Fruit fly (Drosophila melanogaster) whole organism, prepupa: ENCODE results near the gene hyx.

ENCODE experiments used
- Blimp-1 ChIP-seq: fragments of 200-800 bp; sonication (Bioruptor generic); optimal IDR thresholded peaks from 3 replicates; lab custom pipeline; 2017; ENCODE audit warnings: missing biosample characterization, missing genetic modification characterization, mild to moderate bottlenecking, moderate library complexity, missing genetic modification reagents
- CG10631 ChIP-seq: fragments of 200-800 bp; sonication (Bioruptor generic); optimal IDR thresholded peaks from 2 replicates; lab custom pipeline; 2016; ENCODE audit warnings: missing biosample characterization, missing genetic modification characterization
- CG10669 ChIP-seq: fragments of 200-800 bp; sonication (Bioruptor generic); optimal IDR thresholded peaks from 3 replicates; lab custom pipeline; 2018; ENCODE audit warnings: missing biosample characterization, mild to moderate bottlenecking, missing genetic modification characterization, moderate library complexity
- CG11294 ChIP-seq: fragments of 200-800 bp; sonication (Bioruptor generic); IDR thresholded peaks from 2 replicates; pipeline ENCODE4 v1.3.6; 2022; ENCODE audit warnings: missing biosample characterization, missing genetic modification characterization
- CG11762 ChIP-seq: fragments of 200-800 bp; sonication (Bioruptor generic); optimal IDR thresholded peaks from 3 replicates; lab custom pipeline; 2016; ENCODE audit warnings: missing biosample characterization, missing genetic modification characterization; ENCODE audit not compliant: insufficient read depth
- CG11902 ChIP-seq: fragments of 200-800 bp; sonication (Bioruptor generic); optimal IDR thresholded peaks from 3 replicates; lab custom pipeline; 2016; ENCODE audit warnings: missing biosample characterization, missing genetic modification characterization
- CG15336 ChIP-seq: fragments of 200-800 bp; sonication (Bioruptor generic); IDR thresholded peaks from 2 replicates; pipeline ENCODE4 v1.3.6; 2022; ENCODE audit warnings: missing biosample characterization, missing genetic modification characterization
- CG1621 ChIP-seq: fragments of 200-800 bp; sonication (Bioruptor generic); optimal IDR thresholded peaks from 3 replicates; lab custom pipeline; 2018; ENCODE audit warnings: missing biosample characterization, mild to moderate bottlenecking, missing genetic modification characterization
- CG16779 ChIP-seq: fragments of 200-800 bp; sonication (Bioruptor generic); optimal IDR thresholded peaks from 3 replicates; lab custom pipeline; 2017; ENCODE audit warnings: missing biosample characterization, mild to moderate bottlenecking, missing genetic modification characterization
- CG32006 ChIP-seq: fragments of 200-800 bp; sonication (Bioruptor generic); optimal IDR thresholded peaks from 3 replicates; lab custom pipeline; 2017; ENCODE audit warnings: missing biosample characterization, mild to moderate bottlenecking, missing genetic modification characterization
- CG34406 ChIP-seq: fragments of 200-800 bp; sonication (Bioruptor generic); optimal IDR thresholded peaks from 3 replicates; lab custom pipeline; 2016; ENCODE audit warnings: missing biosample characterization, missing genetic modification characterization
- CG3919 ChIP-seq: fragments of 200-800 bp; sonication (Bioruptor generic); optimal IDR thresholded peaks from 3 replicates; lab custom pipeline; 2016; ENCODE audit warnings: missing biosample characterization, missing genetic modification characterization
- CG6163 ChIP-seq: fragments of 200-800 bp; sonication (Bioruptor generic); IDR thresholded peaks from 3 replicates; pipeline ENCODE4 v1.3.6; 2022; ENCODE audit warnings: missing biosample characterization, missing genetic modification characterization
- CG6276 ChIP-seq: fragments of 200-800 bp; sonication (Bioruptor generic); optimal IDR thresholded peaks from 2 replicates; lab custom pipeline; 2017; ENCODE audit warnings: missing biosample characterization, mild to moderate bottlenecking, missing genetic modification characterization
- CG6792 ChIP-seq: fragments of 200-800 bp; sonication (Bioruptor generic); optimal IDR thresholded peaks from 3 replicates; lab custom pipeline; 2016; ENCODE audit warnings: missing biosample characterization, missing genetic modification characterization
- CG6854 ChIP-seq: fragments of 200-800 bp; sonication (Bioruptor generic); optimal IDR thresholded peaks from 2 replicates; lab custom pipeline; 2017; ENCODE audit warnings: missing biosample characterization, mild to moderate bottlenecking, missing genetic modification characterization
- CG7368 ChIP-seq: fragments of 200-800 bp; sonication (Bioruptor generic); optimal IDR thresholded peaks from 3 replicates; lab custom pipeline; 2016; ENCODE audit warnings: missing biosample characterization, missing genetic modification characterization
- CG8119 ChIP-seq: fragments of 200-800 bp; sonication (Bioruptor generic); IDR thresholded peaks from 3 replicates; pipeline ENCODE4 v1.3.6; 2022; ENCODE audit warnings: missing biosample characterization, missing genetic modification characterization
- CG8319 ChIP-seq: fragments of 200-800 bp; sonication (Bioruptor generic); optimal IDR thresholded peaks from 3 replicates; lab custom pipeline; 2016; ENCODE audit warnings: missing biosample characterization, missing genetic modification characterization
- CG8632 ChIP-seq: fragments of 200-800 bp; sonication (Bioruptor generic); optimal IDR thresholded peaks from 3 replicates; lab custom pipeline; 2016; ENCODE audit warnings: missing biosample characterization, missing genetic modification characterization
- CG9139 ChIP-seq: fragments of 200-800 bp; sonication (Bioruptor generic); optimal IDR thresholded peaks from 3 replicates; lab custom pipeline; 2017; ENCODE audit warnings: missing biosample characterization, mild to moderate bottlenecking, missing genetic modification characterization
- Eip93F ChIP-seq: fragments of 200-800 bp; sonication (Bioruptor generic); optimal IDR thresholded peaks from 2 replicates; lab custom pipeline; 2016; ENCODE audit warnings: missing biosample characterization, mild to moderate bottlenecking, missing genetic modification characterization
- Ets96B ChIP-seq: fragments of 200-800 bp; optimal IDR thresholded peaks from 2 replicates; lab custom pipeline; 2019; ENCODE audit warnings: missing biosample characterization, mild to moderate bottlenecking, missing genetic modification characterization, moderate library complexity
- Gug ChIP-seq: fragments of 200-800 bp; sonication (Bioruptor generic); IDR thresholded peaks from 2 replicates; pipeline ENCODE4 v1.3.6; 2022; ENCODE audit warnings: missing biosample characterization, missing genetic modification characterization
- Hr38 ChIP-seq: sonication (Bioruptor generic); optimal IDR thresholded peaks from 2 replicates; lab custom pipeline; 2016; ENCODE audit warnings: missing biosample characterization, missing genetic modification characterization
- Hr39 ChIP-seq: fragments of 200-800 bp; sonication (Bioruptor generic); optimal IDR thresholded peaks from 2 replicates; lab custom pipeline; 2016; ENCODE audit warnings: missing biosample characterization, missing genetic modification characterization
- Lpt ChIP-seq: fragments of 200-800 bp; sonication (Bioruptor generic); optimal IDR thresholded peaks from 3 replicates; lab custom pipeline; 2016; ENCODE audit warnings: missing biosample characterization, missing genetic modification characterization
- Met ChIP-seq: fragments of 200-800 bp; sonication (Bioruptor generic); optimal IDR thresholded peaks from 3 replicates; lab custom pipeline; 2016; ENCODE audit warnings: missing biosample characterization, missing genetic modification characterization
- OdsH ChIP-seq: fragments of 200-800 bp; sonication (Bioruptor generic); optimal IDR thresholded peaks from 3 replicates; lab custom pipeline; 2016; ENCODE audit warnings: missing biosample characterization, missing genetic modification characterization
- Sox14 ChIP-seq: fragments of 200-800 bp; sonication (Bioruptor generic); optimal IDR thresholded peaks from 3 replicates; lab custom pipeline; 2016; ENCODE audit warnings: missing biosample characterization, missing genetic modification characterization
- Sox15 ChIP-seq: fragments of 200-800 bp; sonication (Bioruptor generic); optimal IDR thresholded peaks from 3 replicates; lab custom pipeline; 2016; ENCODE audit warnings: missing biosample characterization, missing genetic modification characterization
- achi ChIP-seq: fragments of 200-800 bp; sonication (Bioruptor generic); optimal IDR thresholded peaks from 3 replicates; lab custom pipeline; 2016; ENCODE audit warnings: missing biosample characterization, missing genetic modification characterization
- acj6 ChIP-seq: fragments of 200-800 bp; sonication (Bioruptor generic); optimal IDR thresholded peaks from 3 replicates; lab custom pipeline; 2016; ENCODE audit warnings: missing biosample characterization, missing genetic modification characterization
- cyc ChIP-seq: fragments of 200-800 bp; sonication (Bioruptor generic); optimal IDR thresholded peaks from 3 replicates; lab custom pipeline; 2016; ENCODE audit warnings: missing biosample characterization, missing genetic modification characterization
- dsx ChIP-seq: fragments of 200-800 bp; optimal IDR thresholded peaks from 3 replicates; lab custom pipeline; 2019; ENCODE audit warnings: missing biosample characterization, mild to moderate bottlenecking, missing genetic modification characterization, moderate library complexity; ENCODE audit not compliant: poor library complexity, severe bottlenecking
- fd59A ChIP-seq: fragments of 200-800 bp; sonication (Bioruptor generic); optimal IDR thresholded peaks from 2 replicates; lab custom pipeline; 2017; ENCODE audit warnings: missing biosample characterization, mild to moderate bottlenecking, missing genetic modification characterization, missing genetic modification reagents
- fkh ChIP-seq: fragments of 200-800 bp; sonication (Bioruptor generic); optimal IDR thresholded peaks from 3 replicates; lab custom pipeline; 2017; ENCODE audit warnings: missing biosample characterization, mild to moderate bottlenecking, missing genetic modification characterization, moderate library complexity
- lz ChIP-seq: fragments of 200-800 bp; sonication (Bioruptor generic); optimal IDR thresholded peaks from 3 replicates; lab custom pipeline; 2016; ENCODE audit warnings: missing biosample characterization, missing genetic modification characterization
- salr ChIP-seq, 2 experiments: fragments of 200-800 bp; sonication (Bioruptor generic); optimal IDR thresholded peaks; 3 replicates each; lab custom pipeline; 2016 to 2018; ENCODE audit warnings: missing biosample characterization in 2 of 2, missing genetic modification characterization in 2 of 2, mild to moderate bottlenecking in 1 of 2
- spab ChIP-seq: fragments of 200-800 bp; sonication (Bioruptor generic); optimal IDR thresholded peaks from 2 replicates; lab custom pipeline; 2017; ENCODE audit warnings: missing biosample characterization, mild to moderate bottlenecking, missing genetic modification characterization, missing genetic modification reagents
- ss ChIP-seq, 2 experiments: fragments of 200-800 bp; sonication (Bioruptor generic); optimal IDR thresholded peaks; 2 replicates in 1 of 2; 3 replicates in 1 of 2; lab custom pipeline; 2017 to 2018; ENCODE audit warnings: mild to moderate bottlenecking in 2 of 2, missing biosample characterization in 2 of 2, missing genetic modification characterization in 2 of 2, moderate library complexity in 1 of 2
- svp ChIP-seq: fragments of 200-800 bp; sonication (Bioruptor generic); peaks from one replicate; lab custom pipeline; 2016; ENCODE audit warnings: missing biosample characterization, missing genetic modification characterization
- vri ChIP-seq: fragments of 200-800 bp; sonication (Bioruptor generic); optimal IDR thresholded peaks from 3 replicates; lab custom pipeline; 2016; ENCODE audit warnings: missing biosample characterization, mild to moderate bottlenecking, missing genetic modification characterization

The hyx gene

dm6 chr3R:9055119-9056105, 16.9 kb downstream of the hyx start (continued):
- peak; percentile 82 for TF ChIP-seq CG6854 (GFP tag; lab: Kevin White, UChicago)
- TF ChIP-seq fd59A (GFP tag; lab: Kevin White, UChicago) = peak; percentile 70
- TF ChIP-seq achi (GFP tag; lab: Kevin White, UChicago) = peak; percentile 91
- TF ChIP-seq vri (GFP tag; lab: Kevin White, UChicago) = peak; percentile 94
- TF ChIP-seq Sox15 = peak; percentile 80
- peak; percentile 78 for TF ChIP-seq CG16779 (tag; lab: Kevin White, UChicago)
- TF ChIP-seq fkh (GFP tag; lab: Kevin White, UChicago) = peak; percentile 29
- TF ChIP-seq Gug (GFP tag; lab: Robert Waterston, UW) = no peak
- peak; percentile 90 for TF ChIP-seq CG8632 (GFP tag; lab: Kevin White, UChicago)
- no peak for TF ChIP-seq Hr38 (GFP tag; lab: Kevin White, UChicago)
- TF ChIP-seq CG8319 (GFP tag; lab: Kevin White, UChicago) = peak; percentile 68
- peak; percentile 87 for TF ChIP-seq CG32006 (GFP tag; lab: Kevin White, UChicago)
- TF ChIP-seq spab (GFP tag; lab: Kevin White, UChicago) = peak; percentile 83
- peak; percentile 66 for TF ChIP-seq Lpt (GFP tag; lab: Kevin White, UChicago)
- peak; percentile 84 for TF ChIP-seq Sox14 (GFP tag; lab: Kevin White, UChicago)
- TF ChIP-seq CG1621 (tag; lab: Kevin White, UChicago) = peak; percentile 54
- TF ChIP-seq Hr39 (GFP tag; lab: Kevin White, UChicago) = peak; percentile 88
- TF ChIP-seq CG10631 = peak; percentile 88
- peak; percentile 93 for TF ChIP-seq dsx
- TF ChIP-seq salr (GFP tag; optimal IDR thresholded peaks at IDR 0.05; lab: Kevin White, UChicago) = peak; percentile 47 to 79

- TF ChIP-seq CG3919 (peak; percentile 35), lz (GFP tag; lab: Kevin White, UChicago) (no peak), CG11902 (GFP tag; lab: Kevin White, UChicago) (no peak), Hr39 (GFP tag; lab: Kevin White, UChicago) (no peak), Sox14 (GFP tag; lab: Kevin White, UChicago) (peak; percentile 68), Lpt (GFP tag; lab: Kevin White, UChicago) (peak; percentile 66), OdsH (GFP tag; lab: Kevin White, UChicago) (peak; percentile 6), CG15336 (GFP tag; lab: Robert Waterston, UW) (no peak), CG6163 (no peak), spab (GFP tag; lab: Kevin White, UChicago) (peak; percentile 37), Hr38 (GFP tag; lab: Kevin White, UChicago) (no peak), ss (GFP tag; optimal IDR thresholded peaks at IDR 0.05; lab: Kevin White, UChicago) (peak; percentile 81 to 83), Ets96B (peak; percentile 60), acj6 (GFP tag; lab: Kevin White, UChicago) (no peak), CG16779 (tag; lab: Kevin White, UChicago) (peak; percentile 55), CG11762 (no peak), dsx (peak; percentile 67), CG8632 (GFP tag; lab: Kevin White, UChicago) (no peak), salr (GFP tag; optimal IDR thresholded peaks at IDR 0.05; lab: Kevin White, UChicago) (peak in 1 of 2 experiments; percentile 59), CG9139 (GFP tag; lab: Kevin White, UChicago) (peak; percentile 72), Eip93F (GFP tag; lab: Kevin White, UChicago) (peak; percentile 19), cyc (no peak), CG6276 (GFP tag; lab: Kevin White, UChicago) (peak; percentile 68), CG34406 (GFP tag; lab: Kevin White, UChicago) (no peak), CG8119 (GFP tag; lab: Robert Waterston, UW) (no peak), Met (GFP tag; lab: Kevin White, UChicago) (peak; percentile 13), CG7368 (GFP tag; lab: Kevin White, UChicago) (peak; percentile 15), svp (GFP tag; lab: Kevin White, UChicago) (peak; percentile 92), Gug (GFP tag; lab: Robert Waterston, UW) (no peak), CG10669 (GFP tag; lab: Kevin White, UChicago) (peak; percentile 59), CG6792 (GFP tag; lab: Kevin White, UChicago) (peak; percentile 9), fkh (GFP tag; lab: Kevin White, UChicago) (peak; percentile 83), achi (GFP tag; lab: Kevin White, UChicago) (no peak), CG32006 (GFP tag; lab: Kevin White, UChicago) (no peak), CG6854 (GFP tag; lab: Kevin White, UChicago) (peak; percentile 70), CG11294 (GFP tag; lab: Robert Waterston, UW) (no peak), fd59A (GFP tag; lab: Kevin White, UChicago) (peak; percentile 30), Blimp-1 (GFP tag; lab: Kevin White, UChicago) (peak; percentile 34)
These were observed 18.0 kb downstream of the hyx start for dm6 chr3R:9056409-9057031.
